Fruit fly (Drosophila melanogaster) whole organism, embryonic: ENCODE data around the gene E2f1.
A peak's percentile ranks its signal among the peaks of the same experiment; 100 is the strongest.

Experiments used
- Aef1 ChIP-seq: fragments of 200-800 bp; sonication (Bioruptor generic); IDR thresholded peaks from 3 replicates; pipeline ENCODE4 v1.3.6; 2022; ENCODE audit warnings: missing biosample characterization, missing genetic modification characterization
- CG10462 ChIP-seq: fragments of 200-800 bp; sonication (Bioruptor generic); optimal IDR thresholded peaks from 2 replicates; lab custom pipeline; 2016; ENCODE audit warnings: missing biosample characterization, missing genetic modification characterization
- CG11247 ChIP-seq: fragments of 200-800 bp; sonication (Bioruptor generic); IDR thresholded peaks from 2 replicates; pipeline ENCODE4 v1.3.6; 2022; ENCODE audit warnings: missing biosample characterization, missing genetic modification characterization
- CG11696 ChIP-seq: fragments of 200-800 bp; sonication (Bioruptor generic); IDR thresholded peaks from 2 replicates; pipeline ENCODE4 v1.3.6; 2022; ENCODE audit warnings: missing biosample characterization, missing genetic modification characterization
- CG12391 ChIP-seq: fragments of 200-800 bp; sonication (Bioruptor generic); optimal IDR thresholded peaks from 3 replicates; lab custom pipeline; 2018; ENCODE audit warnings: missing biosample characterization, mild to moderate bottlenecking, missing genetic modification characterization, moderate library complexity
- CG13296 ChIP-seq: fragments of 200-800 bp; sonication (Bioruptor generic); optimal IDR thresholded peaks from 3 replicates; lab custom pipeline; 2018; ENCODE audit warnings: missing biosample characterization, mild to moderate bottlenecking, missing genetic modification characterization
- CG13894 ChIP-seq: fragments of 200-800 bp; sonication (Bioruptor generic); optimal IDR thresholded peaks from 3 replicates; lab custom pipeline; 2018; ENCODE audit warnings: missing biosample characterization, mild to moderate bottlenecking, missing genetic modification characterization, moderate library complexity
- CG15073 ChIP-seq: fragments of 200-800 bp; sonication (Bioruptor generic); optimal IDR thresholded peaks from 2 replicates; lab custom pipeline; 2016; ENCODE audit warnings: missing biosample characterization, missing genetic modification characterization
- CG15479 ChIP-seq: fragments of 200-800 bp; sonication (Bioruptor generic); optimal IDR thresholded peaks from 3 replicates; lab custom pipeline; 2019; ENCODE audit warnings: missing biosample characterization, mild to moderate bottlenecking, missing genetic modification characterization, moderate library complexity
- CG16779 ChIP-seq: fragments of 200-800 bp; sonication (Bioruptor generic); IDR thresholded peaks from 2 replicates; pipeline ENCODE4 v1.3.6; 2022; ENCODE audit warnings: missing biosample characterization, missing genetic modification characterization
- CG2712 ChIP-seq: fragments of 200-800 bp; optimal IDR thresholded peaks from 3 replicates; lab custom pipeline; 2019; ENCODE audit warnings: missing biosample characterization, mild to moderate bottlenecking, missing genetic modification characterization, moderate library complexity
- CG4360 ChIP-seq: fragments of 200-800 bp; sonication (Bioruptor generic); IDR thresholded peaks from 2 replicates; pipeline ENCODE4 v1.3.6; 2022; ENCODE audit warnings: missing biosample characterization, missing genetic modification characterization
- CG4730 ChIP-seq: fragments of 200-800 bp; sonication (Bioruptor generic); IDR thresholded peaks from 2 replicates; pipeline ENCODE4 v1.3.6; 2022; ENCODE audit warnings: missing biosample characterization, missing genetic modification characterization
- CG7963 ChIP-seq: fragments of 200-800 bp; sonication (Bioruptor generic); IDR thresholded peaks from 3 replicates; pipeline ENCODE4 v1.3.6; 2022; ENCODE audit warnings: missing biosample characterization, missing genetic modification characterization; ENCODE audit not compliant: partially characterized antibody
- CG8765 ChIP-seq: fragments of 200-800 bp; sonication (Bioruptor generic); IDR thresholded peaks from 2 replicates; pipeline ENCODE4 v1.3.6; 2022; ENCODE audit warnings: missing biosample characterization, missing genetic modification characterization
- CG9817 ChIP-seq: fragments of 200-800 bp; sonication (Bioruptor generic); optimal IDR thresholded peaks from 2 replicates; lab custom pipeline; 2018; ENCODE audit warnings: missing biosample characterization, mild to moderate bottlenecking, missing genetic modification characterization, moderate library complexity
- HmgD ChIP-seq: fragments of 200-800 bp; sonication (Bioruptor generic); optimal IDR thresholded peaks from 3 replicates; lab custom pipeline; 2016; ENCODE audit warnings: missing biosample characterization, missing genetic modification characterization
- ac ChIP-seq: fragments of 200-800 bp; sonication (Bioruptor generic); optimal IDR thresholded peaks from 3 replicates; lab custom pipeline; 2017; ENCODE audit warnings: missing biosample characterization, mild to moderate bottlenecking, missing genetic modification characterization
- bsh ChIP-seq, 2 experiments: fragments of 200-800 bp; sonication (Bioruptor generic); optimal IDR thresholded peaks; 2 replicates each; lab custom pipeline; 2017 to 2018; ENCODE audit warnings: mild to moderate bottlenecking in 2 of 2, missing biosample characterization in 2 of 2, missing genetic modification characterization in 2 of 2, moderate library complexity in 1 of 2
- cad ChIP-seq: fragments of >200 bp; optimal IDR thresholded peaks from 2 replicates; lab custom pipeline; 2017; ENCODE audit warnings: missing biosample characterization, missing genetic modification characterization
- corto ChIP-seq: fragments of 200-800 bp; sonication (Bioruptor generic); optimal IDR thresholded peaks from 2 replicates; lab custom pipeline; 2016; ENCODE audit warnings: missing biosample characterization, mild to moderate bottlenecking, missing genetic modification characterization, moderate library complexity
- crp ChIP-seq, 2 experiments: fragments of 200-800 bp; sonication (Bioruptor generic); optimal IDR thresholded peaks; 2 replicates in 1 of 2; 3 replicates in 1 of 2; lab custom pipeline; 2017; ENCODE audit warnings: missing biosample characterization in 2 of 2, missing genetic modification characterization in 2 of 2, mild to moderate bottlenecking in 1 of 2, moderate library complexity in 1 of 2
- fd96Cb ChIP-seq: fragments of 200-800 bp; sonication (Bioruptor generic); optimal IDR thresholded peaks from 2 replicates; lab custom pipeline; 2018; ENCODE audit warnings: missing biosample characterization, mild to moderate bottlenecking, missing genetic modification characterization, moderate library complexity
- gem ChIP-seq: fragments of 200-800 bp; sonication (Bioruptor generic); optimal IDR thresholded peaks from 2 replicates; lab custom pipeline; 2019; ENCODE audit warnings: missing biosample characterization, mild to moderate bottlenecking, missing genetic modification characterization, moderate library complexity
- gt ChIP-seq: fragments of 200-800 bp; sonication (Bioruptor generic); IDR thresholded peaks from 2 replicates; pipeline ENCODE4 v1.3.6; 2022; ENCODE audit warnings: missing biosample characterization, missing genetic modification characterization
- hb ChIP-seq: fragments of 200-800 bp; sonication (Bioruptor generic); IDR thresholded peaks from 3 replicates; pipeline ENCODE4 v1.3.6; 2022; ENCODE audit warnings: missing biosample characterization, missing genetic modification characterization; ENCODE audit not compliant: partially characterized antibody
- her ChIP-seq: fragments of 200-800 bp; sonication (Bioruptor generic); optimal IDR thresholded peaks from 2 replicates; lab custom pipeline; 2016; ENCODE audit warnings: missing biosample characterization, missing genetic modification characterization
- inv ChIP-seq: fragments of 200-800 bp; sonication (Bioruptor generic); IDR thresholded peaks from 2 replicates; pipeline ENCODE4 v1.3.6; 2022; ENCODE audit warnings: missing biosample characterization, missing genetic modification characterization; ENCODE audit not compliant: partially characterized antibody
- lbe ChIP-seq: fragments of 200-800 bp; sonication (Bioruptor generic); optimal IDR thresholded peaks from 2 replicates; lab custom pipeline; 2016; ENCODE audit warnings: missing biosample characterization, mild to moderate bottlenecking, missing genetic modification characterization
- nerfin-1 ChIP-seq: fragments of 200-800 bp; sonication (Bioruptor generic); optimal IDR thresholded peaks from 3 replicates; lab custom pipeline; 2019; ENCODE audit warnings: missing biosample characterization, mild to moderate bottlenecking, missing genetic modification characterization, moderate library complexity
- nom ChIP-seq: fragments of 200-800 bp; sonication (Bioruptor generic); optimal IDR thresholded peaks from 2 replicates; lab custom pipeline; 2017; ENCODE audit warnings: missing biosample characterization, missing genetic modification characterization, mild to moderate bottlenecking, moderate library complexity, missing genetic modification reagents
- pros ChIP-seq: fragments of 200-800 bp; sonication (Bioruptor generic); optimal IDR thresholded peaks from 3 replicates; lab custom pipeline; 2019; ENCODE audit warnings: missing biosample characterization, mild to moderate bottlenecking, missing genetic modification characterization, moderate library complexity
- scrt ChIP-seq: fragments of 200-800 bp; sonication (Bioruptor generic); optimal IDR thresholded peaks from 2 replicates; lab custom pipeline; 2018; ENCODE audit warnings: missing biosample characterization, mild to moderate bottlenecking, missing genetic modification characterization, moderate library complexity
- sens ChIP-seq: fragments of 200-800 bp; sonication (Bioruptor generic); peaks from one replicate; lab custom pipeline; 2016; ENCODE audit warnings: missing biosample characterization, missing genetic modification characterization
- sim ChIP-seq: fragments of 200-800 bp; sonication (Bioruptor generic); IDR thresholded peaks from 2 replicates; pipeline ENCODE4 v1.3.6; 2022; ENCODE audit warnings: missing biosample characterization, missing genetic modification characterization
- sima ChIP-seq: fragments of 200-800 bp; sonication (Bioruptor generic); optimal IDR thresholded peaks from 2 replicates; lab custom pipeline; 2016; ENCODE audit warnings: missing biosample characterization, missing genetic modification characterization
- sr ChIP-seq: fragments of 200-800 bp; sonication (Bioruptor generic); IDR thresholded peaks from 3 replicates; pipeline ENCODE4 v1.3.6; 2022; ENCODE audit warnings: missing biosample characterization, missing genetic modification characterization
- tll ChIP-seq, 2 experiments: fragments of 200-800 bp in 1 of 2; fragments of >200 bp in 1 of 2; sonication (Bioruptor generic) in 1 of 2; optimal IDR thresholded peaks; 2 replicates each; lab custom pipeline; 2017 to 2019; ENCODE audit warnings: missing biosample characterization in 2 of 2, missing genetic modification characterization in 2 of 2, mild to moderate bottlenecking in 1 of 2, moderate library complexity in 1 of 2
- trh ChIP-seq: fragments of 200-800 bp; sonication (Bioruptor generic); optimal IDR thresholded peaks from 2 replicates; lab custom pipeline; 2016; ENCODE audit warnings: missing biosample characterization, missing genetic modification characterization
- ttk ChIP-seq: fragments of 200-800 bp; sonication (Bioruptor generic); IDR thresholded peaks from 2 replicates; pipeline ENCODE4 v2.1.2; 2022; ENCODE audit warnings: missing biosample characterization, missing genetic modification characterization
- twi ChIP-seq: fragments of 200-800 bp; optimal IDR thresholded peaks from 2 replicates; lab custom pipeline; 2019; ENCODE audit warnings: missing biosample characterization, mild to moderate bottlenecking, missing genetic modification characterization, moderate library complexity
- zen ChIP-seq: fragments of 200-800 bp; sonication (Bioruptor generic); optimal IDR thresholded peaks from 3 replicates; lab custom pipeline; 2018; ENCODE audit warnings: missing biosample characterization, mild to moderate bottlenecking, missing genetic modification characterization, moderate library complexity

The E2f1 gene

dm6 chr3R:21649053-21649821, 11.4 kb downstream of the E2f1 start:
- TF ChIP-seq gem (tag; lab: Kevin White, UChicago) (peak; percentile 7), lbe (GFP tag; lab: Kevin White, UChicago) (peak; percentile 24), CG2712 (tag; lab: Kevin White, UChicago) (peak; percentile 4), CG4360 (peak; percentile 54; the same call in 1 of the 2 replicates), HmgD (GFP tag; lab: Kevin White, UChicago) (no peak)

- TF ChIP-seq hb (GFP tag; lab: Robert Waterston, UW) (no peak), her (GFP tag; lab: Kevin White, UChicago) (no peak), CG13894 (tag; lab: Kevin White, UChicago) (no peak), CG8765 (GFP tag; lab: Robert Waterston, UW) (no peak), crp (GFP tag; optimal IDR thresholded peaks at IDR 0.05; lab: Kevin White, UChicago) (no peak), scrt (no peak), CG9817 (tag; lab: Kevin White, UChicago) (no peak), CG12391 (tag; lab: Kevin White, UChicago) (no peak), CG11247 (GFP tag; lab: Robert Waterston, UW) (no peak), CG11696 (GFP tag; lab: Robert Waterston, UW) (no peak), Aef1 (no peak), CG7963 (no peak)
Observed at dm6 chr3R:21648460-21648859, 12.2 kb downstream of the E2f1 start.

- TF ChIP-seq ttk (GFP tag; lab: Robert Waterston, UW) (no peak), nom (GFP tag; lab: Kevin White, UChicago) (peak; percentile 56), sima (GFP tag; lab: Kevin White, UChicago) (no peak), CG10462 (no peak), trh (GFP tag; lab: Kevin White, UChicago) (no peak), bsh (GFP tag; optimal IDR thresholded peaks at IDR 0.05; lab: Kevin White, UChicago) (peak in 1 of 2 experiments; percentile 5), sens (GFP tag; lab: Kevin White, UChicago) (peak; percentile 64), CG15073 (GFP tag; lab: Kevin White, UChicago) (no peak)
Observed at dm6 chr3R:21645904-21646664, 14.6 kb downstream of the E2f1 start.

- TF ChIP-seq tll (GFP tag; optimal IDR thresholded peaks at IDR 0.05; lab: Kevin White, UChicago) (peak in 1 of 2 experiments; percentile 28), nerfin-1 (tag; lab: Kevin White, UChicago) (peak; percentile 39), CG4730 (0 out of 2 replicates have a peak, but pooled peaks have one; percentile 14), CG16779 (GFP tag; lab: Robert Waterston, UW) (no peak), fd96Cb (tag; lab: Kevin White, UChicago) (no peak), sim (no peak), ac (GFP tag; lab: Kevin White, UChicago) (peak; percentile 48), twi (tag; lab: Kevin White, UChicago) (peak; percentile 47), her (GFP tag; lab: Kevin White, UChicago) (no peak), cad (GFP tag; lab: Kevin White, UChicago) (peak; percentile 2), zen (peak; percentile 25), corto (GFP tag; lab: Kevin White, UChicago) (no peak), CG15479 (GFP tag; lab: Kevin White, UChicago) (peak; percentile 84), inv (no peak), sr (GFP tag; lab: Robert Waterston, UW) (no peak), gt (peak; percentile 23; the same call in 1 of the 2 replicates), sens (GFP tag; lab: Kevin White, UChicago) (peak; percentile 68), pros (peak; percentile 86), CG13296 (GFP tag; lab: Kevin White, UChicago) (no peak)
Observed at dm6 chr3R:21644222-21644621, 16.4 kb downstream of the E2f1 start.
